Worm (Caenorhabditis elegans): ENCODE data around the gene srz-74.

Gene srz-74

DNA sequence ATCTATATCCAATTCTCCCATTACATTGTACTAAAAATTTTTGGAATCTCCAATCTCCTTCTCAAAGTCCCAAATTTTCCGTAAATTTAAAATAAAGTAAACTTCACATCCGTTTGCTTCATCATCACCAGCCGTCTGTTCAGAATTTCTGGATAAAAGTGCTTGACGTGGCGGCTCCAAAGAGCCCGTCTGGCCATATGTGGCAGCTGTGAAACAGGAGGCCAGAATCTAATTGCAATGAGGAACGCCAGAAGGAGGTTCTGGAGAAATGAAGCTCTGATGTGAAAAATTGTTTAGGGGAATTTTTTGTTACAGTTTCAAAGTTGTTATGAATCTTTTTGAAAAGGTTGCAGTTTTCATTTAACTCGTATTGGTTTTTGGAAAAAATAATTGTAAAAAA lies 51.0 kb downstream of the srz-74 start:
- no peak for TF ChIP-seq ama-1 (optimal IDR thresholded peaks at IDR 0.05)
- no peak for TF ChIP-seq tra-4 (tag; optimal IDR thresholded peaks at IDR 0.05)
- TF ChIP-seq tbx-11 (GFP tag; IDR thresholded peaks at IDR 0.05), result no peak
- no peak for TF ChIP-seq ets-7 (tag; optimal IDR thresholded peaks at IDR 0.05)
- no peak for TF ChIP-seq scrt-1 (GFP tag; IDR thresholded peaks at IDR 0.05)
- no peak for TF ChIP-seq B0310.2 (tag; optimal IDR thresholded peaks at IDR 0.05)
- TF ChIP-seq ceh-36 (tag; optimal IDR thresholded peaks at IDR 0.05), result no peak
- TF ChIP-seq flt-1 (GFP tag; IDR thresholded peaks at IDR 0.05), result no peak
- TF ChIP-seq hmbx-1 (tag; optimal IDR thresholded peaks at IDR 0.05), result no peak
- no peak for TF ChIP-seq aly-1 (tag; optimal IDR thresholded peaks at IDR 0.05)
- TF ChIP-seq F13C5.2 (tag; optimal IDR thresholded peaks at IDR 0.05), result no peak
- no peak for TF ChIP-seq pes-1 (GFP tag; IDR thresholded peaks at IDR 0.05)
- TF ChIP-seq hmg-4 (GFP tag; optimal IDR thresholded peaks at IDR 0.05), result no peak
- no peak for TF ChIP-seq sea-1 (GFP tag; conservative IDR thresholded peaks at IDR 0.05)
- no peak for TF ChIP-seq tbx-37 (GFP tag; conservative IDR thresholded peaks at IDR 0.05)
- TF ChIP-seq hnd-1 (tag; optimal IDR thresholded peaks at IDR 0.05), result no peak
